Fruit fly (Drosophila melanogaster) whole organism, wandering third instar larva: ENCODE data around the gene Shc.

Source experiments
- CrebA ChIP-seq: fragments of 200-800 bp; sonication (Bioruptor generic); optimal IDR thresholded peaks from 2 replicates; lab custom pipeline; 2016; ENCODE audit warnings: missing biosample characterization, mild to moderate bottlenecking, missing genetic modification characterization, borderline replicate concordance
- Hnf4 ChIP-seq: fragments of 200-800 bp; sonication (Bioruptor generic); optimal IDR thresholded peaks from 2 replicates; lab custom pipeline; 2016; ENCODE audit warnings: missing biosample characterization, mild to moderate bottlenecking, missing genetic modification characterization
- Hr78 ChIP-seq: fragments of >200 bp; optimal IDR thresholded peaks from 2 replicates; lab custom pipeline; 2017; ENCODE audit warnings: missing biosample characterization, missing genetic modification characterization
- Mio ChIP-seq: sonication (Bioruptor generic); optimal IDR thresholded peaks from 2 replicates; lab custom pipeline; 2016; ENCODE audit warnings: missing biosample characterization, missing genetic modification characterization
- Myc ChIP-seq: fragments of >200 bp; optimal IDR thresholded peaks from 2 replicates; lab custom pipeline; 2017
- OdsH ChIP-seq: fragments of 200-800 bp; sonication (Bioruptor generic); optimal IDR thresholded peaks from 2 replicates; lab custom pipeline; 2016; ENCODE audit warnings: missing biosample characterization, mild to moderate bottlenecking, missing genetic modification characterization
- Vsx2 ChIP-seq: fragments of 200-300, 225-300 bp; sonication (Bioruptor generic); optimal IDR thresholded peaks from 2 replicates; lab custom pipeline; 2018; ENCODE audit warnings: missing biosample characterization, missing genetic modification characterization; ENCODE audit not compliant: partially characterized antibody
- brk ChIP-seq: fragments of 200-800 bp; sonication (Bioruptor generic); optimal IDR thresholded peaks from 2 replicates; lab custom pipeline; 2016; ENCODE audit warnings: missing biosample characterization, mild to moderate bottlenecking, missing genetic modification characterization
- dmrt93B ChIP-seq: fragments of 200-800 bp; sonication (Bioruptor generic); optimal IDR thresholded peaks from 2 replicates; lab custom pipeline; 2018; ENCODE audit warnings: missing biosample characterization, mild to moderate bottlenecking, missing genetic modification characterization
- foxo ChIP-seq, 2 experiments: fragments of 200-800 bp; sonication (Bioruptor generic); optimal IDR thresholded peaks; 2 replicates in 1 of 2; 3 replicates in 1 of 2; lab custom pipeline; 2016 to 2017; ENCODE audit warnings: missing biosample characterization in 2 of 2, missing genetic modification characterization in 2 of 2
- fru ChIP-seq: fragments of 200-800 bp; sonication (Bioruptor generic); optimal IDR thresholded peaks from 3 replicates; lab custom pipeline; 2016; ENCODE audit warnings: missing biosample characterization, mild to moderate bottlenecking, missing genetic modification characterization
- pan ChIP-seq: fragments of >200 bp; optimal IDR thresholded peaks from 2 replicates; lab custom pipeline; 2017
- psq ChIP-seq: fragments of 200-800 bp; sonication (Bioruptor generic); optimal IDR thresholded peaks from 3 replicates; lab custom pipeline; 2017; ENCODE audit warnings: missing biosample characterization, mild to moderate bottlenecking, missing genetic modification characterization, moderate library complexity
- sage ChIP-seq: fragments of 200-800 bp; sonication (Bioruptor generic); optimal IDR thresholded peaks from 2 replicates; lab custom pipeline; 2016; ENCODE audit warnings: missing biosample characterization, mild to moderate bottlenecking, missing genetic modification characterization

DNA sequence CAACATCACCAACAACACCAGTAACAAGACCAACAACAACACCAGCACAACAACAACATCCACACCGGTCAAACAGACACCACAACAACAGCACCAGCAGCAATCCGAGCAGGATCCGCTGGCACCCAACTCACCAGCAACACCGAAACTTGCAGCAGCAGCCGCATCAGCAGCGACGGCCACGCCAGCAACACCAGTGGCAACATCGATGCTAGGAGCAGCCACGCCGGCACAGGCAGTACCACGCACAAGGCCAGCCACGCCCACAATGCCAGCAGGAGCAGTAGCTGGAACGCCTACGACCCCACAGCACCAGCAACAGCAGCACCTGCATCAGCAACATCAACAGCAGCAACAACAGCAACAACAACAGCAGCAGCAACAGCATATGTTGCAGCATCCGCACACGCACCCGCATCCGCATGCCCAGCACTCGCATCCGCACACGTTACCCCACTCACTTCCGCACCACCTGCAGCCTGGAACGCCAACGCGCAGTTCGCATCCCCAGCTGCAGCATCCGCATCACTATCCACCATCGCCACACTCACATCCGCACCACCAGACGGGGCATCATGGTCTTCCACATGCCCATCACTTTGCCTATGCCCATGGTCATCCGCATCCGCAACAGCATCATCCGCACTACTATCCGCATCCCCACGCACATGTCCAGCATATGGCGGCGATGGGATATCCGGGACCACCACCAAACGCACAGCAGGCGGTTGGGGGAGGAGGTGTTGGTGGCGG lies 44.5 kb downstream of the Shc start:
- TF ChIP-seq Myc (lab: Kevin White, UChicago) (no peak), OdsH (GFP tag; lab: Kevin White, UChicago) (no peak), Hr78 (GFP tag; lab: Kevin White, UChicago) (no peak), dmrt93B (no peak), pan (lab: Kevin White, UChicago) (no peak), Mio (GFP tag; lab: Kevin White, UChicago) (no peak), psq (GFP tag; lab: Kevin White, UChicago) (no peak), brk (GFP tag; lab: Kevin White, UChicago) (no peak), sage (no peak), fru (no peak), Hnf4 (GFP tag; lab: Kevin White, UChicago) (no peak), Vsx2 (GFP tag; lab: Kevin White, UChicago) (no peak), CrebA (GFP tag; lab: Kevin White, UChicago) (no peak), foxo (GFP tag; optimal IDR thresholded peaks at IDR 0.05; lab: Kevin White, UChicago) (no peak)
